Fruit fly (Drosophila melanogaster) whole organism, pupa: ENCODE results near the gene mdlc.

Experiments
- CG10348 ChIP-seq: fragments of 200-800 bp; sonication (Bioruptor generic); IDR thresholded peaks from 2 replicates; pipeline ENCODE4 v1.3.6; 2022; ENCODE audit warnings: missing biosample characterization, missing genetic modification characterization
- CG12605 ChIP-seq: fragments of 200-800 bp; sonication (Bioruptor generic); IDR thresholded peaks from 2 replicates; pipeline ENCODE4 v1.3.6; 2022; ENCODE audit warnings: missing biosample characterization, missing genetic modification characterization
- CG13204 ChIP-seq: fragments of 200-800 bp; sonication (Bioruptor generic); optimal IDR thresholded peaks from 2 replicates; lab custom pipeline; 2018; ENCODE audit warnings: missing biosample characterization, mild to moderate bottlenecking, missing genetic modification characterization, moderate library complexity
- CG14655 ChIP-seq: fragments of 200-800 bp; sonication (Bioruptor generic); optimal IDR thresholded peaks from 3 replicates; lab custom pipeline; 2017; ENCODE audit warnings: mild to moderate bottlenecking, missing biosample characterization, missing genetic modification reagents, missing genetic modification characterization
- CG15710 ChIP-seq: fragments of 200-800 bp; sonication (Bioruptor generic); optimal IDR thresholded peaks from 2 replicates; lab custom pipeline; 2018; ENCODE audit warnings: missing biosample characterization, mild to moderate bottlenecking, missing genetic modification characterization, moderate library complexity
- CG17806 ChIP-seq: fragments of 200-800 bp; sonication (Bioruptor generic); optimal IDR thresholded peaks from 2 replicates; lab custom pipeline; 2018; ENCODE audit warnings: missing biosample characterization, mild to moderate bottlenecking, missing genetic modification characterization, moderate library complexity
- CG32121 ChIP-seq: fragments of 200-800 bp; sonication (Bioruptor generic); IDR thresholded peaks from 2 replicates; pipeline ENCODE4 v1.3.6; 2022; ENCODE audit warnings: missing biosample characterization, missing genetic modification characterization
- CG34367 ChIP-seq: fragments of 200-800 bp; sonication (Bioruptor generic); optimal IDR thresholded peaks from 2 replicates; lab custom pipeline; 2018; ENCODE audit warnings: missing biosample characterization, mild to moderate bottlenecking, missing genetic modification characterization
- CG4496 ChIP-seq: fragments of 200-800 bp; sonication (Bioruptor generic); IDR thresholded peaks from 3 replicates; pipeline ENCODE4 v1.3.6; 2022; ENCODE audit warnings: missing biosample characterization, missing genetic modification characterization
- CG8159 ChIP-seq: fragments of 200-800 bp; sonication (Bioruptor generic); optimal IDR thresholded peaks from 3 replicates; lab custom pipeline; 2018; ENCODE audit warnings: missing biosample characterization, mild to moderate bottlenecking, missing genetic modification characterization, moderate library complexity
- CG8301 ChIP-seq: fragments of 200-800 bp; sonication (Bioruptor generic); optimal IDR thresholded peaks from 2 replicates; lab custom pipeline; 2018; ENCODE audit warnings: missing biosample characterization, mild to moderate bottlenecking, missing genetic modification characterization
- CG9948 ChIP-seq: fragments of 200-800 bp; sonication (Bioruptor generic); optimal IDR thresholded peaks from 2 replicates; lab custom pipeline; 2018; ENCODE audit warnings: missing biosample characterization, mild to moderate bottlenecking, missing genetic modification characterization, moderate library complexity
- D1 ChIP-seq: fragments of 200-800 bp; sonication (Bioruptor generic); optimal IDR thresholded peaks from 2 replicates; lab custom pipeline; 2018; ENCODE audit warnings: missing biosample characterization, mild to moderate bottlenecking, missing genetic modification characterization, moderate library complexity
- EcR ChIP-seq: fragments of 200-800 bp; sonication (Bioruptor generic); optimal IDR thresholded peaks from 3 replicates; lab custom pipeline; 2019; ENCODE audit warnings: missing biosample characterization, missing genetic modification characterization, mild to moderate bottlenecking, moderate library complexity, missing genetic modification reagents
- Ets98B ChIP-seq: fragments of 200-800 bp; sonication (Bioruptor generic); IDR thresholded peaks from 2 replicates; pipeline ENCODE4 v1.3.6; 2022; ENCODE audit warnings: missing biosample characterization, missing genetic modification characterization
- Pif1A ChIP-seq: fragments of 200-800 bp; sonication (Bioruptor generic); optimal IDR thresholded peaks from 3 replicates; lab custom pipeline; 2016; ENCODE audit warnings: missing biosample characterization, missing genetic modification characterization
- Pif1B ChIP-seq: fragments of 200-800 bp; sonication (Bioruptor generic); optimal IDR thresholded peaks from 3 replicates; lab custom pipeline; 2016; ENCODE audit warnings: missing biosample characterization, missing genetic modification characterization
- Snoo ChIP-seq: fragments of 200-800 bp; sonication (Bioruptor generic); optimal IDR thresholded peaks from 3 replicates; lab custom pipeline; 2017; ENCODE audit warnings: missing biosample characterization, mild to moderate bottlenecking, missing genetic modification characterization, inconsistent platforms
- fd96Ca ChIP-seq: fragments of 200-800 bp; sonication (Bioruptor generic); IDR thresholded peaks from 3 replicates; pipeline ENCODE4 v1.3.6; 2022; ENCODE audit warnings: missing biosample characterization, missing genetic modification characterization
- gl ChIP-seq: fragments of 200-800 bp; sonication (Bioruptor generic); optimal IDR thresholded peaks from 2 replicates; lab custom pipeline; 2018; ENCODE audit warnings: missing biosample characterization, mild to moderate bottlenecking, missing genetic modification characterization
- rn ChIP-seq: fragments of 200-800 bp; sonication (Bioruptor generic); IDR thresholded peaks from 2 replicates; pipeline ENCODE4 v1.3.6; 2022; ENCODE audit warnings: missing biosample characterization, missing genetic modification characterization

Gene mdlc

dm6 chr3R:20066435-20066834 is 8.9 kb downstream of the mdlc start:
- TF ChIP-seq Pif1A (no peak), CG15710 (no peak), Ets98B (no peak), CG13204 (GFP tag; lab: Kevin White, UChicago) (no peak), gl (tag; lab: Kevin White, UChicago) (no peak), rn (GFP tag; lab: Robert Waterston, UW) (no peak), CG9948 (no peak), CG8159 (no peak), CG34367 (tag; lab: Kevin White, UChicago) (no peak), CG12605 (no peak), D1 (tag; lab: Kevin White, UChicago) (no peak)

DNA sequence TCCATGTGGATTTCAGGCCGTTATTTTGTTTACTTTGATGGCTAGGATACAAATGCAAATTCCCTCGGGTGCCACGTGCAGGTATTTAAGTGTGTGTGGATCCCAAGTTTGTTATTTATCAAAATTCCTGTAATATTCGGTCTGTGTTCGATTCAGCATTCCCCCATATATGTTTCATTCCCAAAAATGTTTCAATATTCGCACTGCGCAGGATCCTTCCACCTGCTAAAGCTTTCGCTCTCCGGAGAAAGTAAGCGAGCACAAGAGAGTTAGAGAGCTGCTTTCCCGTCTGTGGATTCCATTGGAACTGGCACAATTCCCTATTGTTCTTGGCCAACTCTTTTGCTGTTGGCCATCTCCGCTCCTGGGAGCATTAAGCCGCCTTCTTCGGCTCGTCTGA is 22.7 kb downstream of the mdlc start:
- no peak for TF ChIP-seq CG8301
- no peak for TF ChIP-seq D1 (tag; lab: Kevin White, UChicago)
- TF ChIP-seq CG14655 (GFP tag; lab: Kevin White, UChicago) = no peak
- TF ChIP-seq Ets98B = no peak
- no peak for TF ChIP-seq CG17806 (tag; lab: Kevin White, UChicago)
- TF ChIP-seq CG34367 (tag; lab: Kevin White, UChicago) = no peak
- TF ChIP-seq Pif1B = no peak
- TF ChIP-seq EcR (GFP tag; lab: Kevin White, UChicago) = no peak
- no peak for TF ChIP-seq CG8159
- TF ChIP-seq CG15710 = no peak
- TF ChIP-seq Snoo (tag; lab: Kevin White, UChicago) = no peak
- TF ChIP-seq fd96Ca (GFP tag; lab: Robert Waterston, UW) = no peak
- no peak for TF ChIP-seq CG32121 (GFP tag; lab: Robert Waterston, UW)
- TF ChIP-seq CG4496 (GFP tag; lab: Robert Waterston, UW) = no peak
- TF ChIP-seq CG13204 (GFP tag; lab: Kevin White, UChicago) = no peak
- TF ChIP-seq Pif1A = no peak
- TF ChIP-seq CG12605 = no peak
- no peak for TF ChIP-seq CG10348
- no peak for TF ChIP-seq gl (tag; lab: Kevin White, UChicago)
- TF ChIP-seq CG9948 = no peak
- TF ChIP-seq, all 21 proteins: peak for 0

dm6 chr3R:20082350-20082749 is 24.8 kb downstream of the mdlc start, which contains the start of gene Rh3:
Gene Rh3 (minus strand): TSS chr3R:20082450.
- no peak for TF ChIP-seq gl (tag; lab: Kevin White, UChicago)
- TF ChIP-seq Pif1B = no peak
- no peak for TF ChIP-seq CG13204 (GFP tag; lab: Kevin White, UChicago)
- TF ChIP-seq CG8159 = no peak
- no peak for TF ChIP-seq CG8301
- no peak for TF ChIP-seq CG4496 (GFP tag; lab: Robert Waterston, UW)
- TF ChIP-seq Pif1A = no peak
- no peak for TF ChIP-seq Ets98B
- TF ChIP-seq CG17806 (tag; lab: Kevin White, UChicago) = no peak
- no peak for TF ChIP-seq rn (GFP tag; lab: Robert Waterston, UW)
- no peak for TF ChIP-seq CG32121 (GFP tag; lab: Robert Waterston, UW)
- no peak for TF ChIP-seq CG10348
- no peak for TF ChIP-seq CG15710
- no peak for TF ChIP-seq CG12605
- TF ChIP-seq CG9948 = no peak
- TF ChIP-seq EcR (GFP tag; lab: Kevin White, UChicago) = no peak
- TF ChIP-seq Snoo (tag; lab: Kevin White, UChicago) = no peak

DNA sequence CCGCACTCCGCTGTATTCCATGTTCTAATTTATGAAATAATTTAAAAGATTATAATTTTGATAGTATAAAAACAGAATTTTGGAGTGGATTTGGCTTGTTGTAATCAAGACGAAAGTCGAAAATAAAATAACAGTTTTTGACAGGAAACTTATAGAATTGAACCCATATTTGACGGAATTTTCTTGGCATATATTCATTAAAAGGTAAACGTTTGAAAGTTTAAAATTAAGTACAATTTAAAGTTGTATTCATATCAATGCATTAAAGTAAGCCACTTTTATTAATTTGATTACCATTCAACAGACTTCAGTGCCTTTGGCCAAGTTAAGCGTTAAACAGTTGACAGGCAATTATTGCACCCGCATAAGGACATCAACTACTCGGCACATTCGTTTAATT is 50.3 kb downstream of the mdlc start, which contains the start of gene CG31206:
TSS of gene CG31206 (minus strand) at position 101 of the 400 bp plus-strand sequence.
- TF ChIP-seq CG9948 (no peak), CG15710 (no peak), fd96Ca (GFP tag; lab: Robert Waterston, UW) (no peak), rn (GFP tag; lab: Robert Waterston, UW) (no peak), CG34367 (tag; lab: Kevin White, UChicago) (no peak), CG17806 (tag; lab: Kevin White, UChicago) (no peak), CG13204 (GFP tag; lab: Kevin White, UChicago) (no peak), EcR (GFP tag; lab: Kevin White, UChicago) (no peak), Snoo (tag; lab: Kevin White, UChicago) (no peak), CG8159 (no peak), Pif1B (no peak), Pif1A (no peak), CG32121 (GFP tag; lab: Robert Waterston, UW) (no peak), CG8301 (no peak), gl (tag; lab: Kevin White, UChicago) (no peak), CG14655 (GFP tag; lab: Kevin White, UChicago) (no peak), CG4496 (GFP tag; lab: Robert Waterston, UW) (no peak), CG12605 (no peak), CG10348 (no peak), Ets98B (no peak)
